Fruit fly (Drosophila melanogaster): ENCODE measurements around the gene CG6656.

CG6656 gene

DNA sequence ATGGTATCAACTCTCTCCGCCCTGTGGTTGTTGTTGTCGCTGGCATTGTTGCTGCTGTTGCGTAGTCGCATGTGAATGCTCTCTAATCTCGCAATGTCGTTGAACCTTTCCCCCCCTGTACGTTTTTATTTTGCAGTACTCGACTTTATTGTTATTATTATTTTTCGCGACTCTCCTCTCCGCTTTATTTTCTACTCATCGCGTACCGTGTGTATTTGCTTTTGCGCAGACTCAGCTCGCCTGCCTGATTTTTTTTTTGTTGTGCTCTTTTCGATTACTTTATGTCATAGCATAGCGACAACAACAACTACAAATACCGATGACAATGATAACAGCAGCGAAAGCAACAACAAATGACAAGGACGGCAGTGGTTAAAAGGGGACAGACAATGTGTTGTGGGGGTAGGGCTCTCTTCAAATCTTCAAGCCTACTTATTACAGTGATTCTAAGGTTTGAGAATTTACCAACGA is 45.6 kb upstream of the CG6656 start (continued):
- no peak for TF ChIP-seq CG11294 (GFP tag; IDR thresholded peaks at IDR 0.05)
- peak; percentile 28 for TF ChIP-seq fkh (GFP tag; optimal IDR thresholded peaks at IDR 0.05)
- TF ChIP-seq Sox102F (GFP tag; optimal IDR thresholded peaks at IDR 0.05), result peak; percentile 31
- no peak for TF ChIP-seq CG6276 (GFP tag; optimal IDR thresholded peaks at IDR 0.05)
- TF ChIP-seq Smox (GFP tag; optimal IDR thresholded peaks at IDR 0.05), result peak; percentile 5
- peak; percentile 31 for TF ChIP-seq CG1621 (tag; optimal IDR thresholded peaks at IDR 0.05)
- peak; percentile 42 for TF ChIP-seq Hr4 (GFP tag; optimal IDR thresholded peaks at IDR 0.05)
- no peak for TF ChIP-seq spab (GFP tag; optimal IDR thresholded peaks at IDR 0.05)
- no peak for TF ChIP-seq CG32006 (GFP tag; optimal IDR thresholded peaks at IDR 0.05)
- no peak for TF ChIP-seq net (GFP tag; optimal IDR thresholded peaks at IDR 0.05)
- TF ChIP-seq lz (GFP tag; optimal IDR thresholded peaks at IDR 0.05), result peak; percentile 6
- no peak for TF ChIP-seq CG11902 (GFP tag; optimal IDR thresholded peaks at IDR 0.05)
- no peak for TF ChIP-seq CG3919 (GFP tag; optimal IDR thresholded peaks at IDR 0.05)
- peak; percentile 28 for TF ChIP-seq Sox14 (GFP tag; optimal IDR thresholded peaks at IDR 0.05)
- TF ChIP-seq acj6 (GFP tag; optimal IDR thresholded peaks at IDR 0.05), result no peak
- TF ChIP-seq dsx (GFP tag; optimal IDR thresholded peaks at IDR 0.05; ENCODE audit: poor library complexity, severe bottlenecking), result peak; percentile 38
- peak; percentile 93 for TF ChIP-seq svp (GFP tag)

- TF ChIP-seq CG3032 (tag; optimal IDR thresholded peaks at IDR 0.05) (peak; percentile 76), Eip93F (GFP tag; optimal IDR thresholded peaks at IDR 0.05) (no peak), CG7368 (GFP tag; optimal IDR thresholded peaks at IDR 0.05) (no peak), CG32006 (GFP tag; optimal IDR thresholded peaks at IDR 0.05) (peak; percentile 91), CG6163 (GFP tag; IDR thresholded peaks at IDR 0.05) (no peak), CG8119 (GFP tag; IDR thresholded peaks at IDR 0.05) (peak; percentile 76), dsx (GFP tag; optimal IDR thresholded peaks at IDR 0.05; ENCODE audit: poor library complexity, severe bottlenecking) (peak; percentile 34), ss (GFP tag; optimal IDR thresholded peaks at IDR 0.05) (peak; percentile 62 to 66), CG6808 (GFP tag; optimal IDR thresholded peaks at IDR 0.05) (peak; percentile 74), Met (GFP tag; optimal IDR thresholded peaks at IDR 0.05) (no peak), spab (GFP tag; optimal IDR thresholded peaks at IDR 0.05) (peak; percentile 76), CG16779 (tag; optimal IDR thresholded peaks at IDR 0.05) (peak; percentile 25), pdm3 (GFP tag; optimal IDR thresholded peaks at IDR 0.05) (peak; percentile 34), Lpt (GFP tag; optimal IDR thresholded peaks at IDR 0.05) (no peak), achi (GFP tag; optimal IDR thresholded peaks at IDR 0.05) (peak; percentile 61), Ets96B (tag; optimal IDR thresholded peaks at IDR 0.05) (peak; percentile 78), CG10669 (GFP tag; optimal IDR thresholded peaks at IDR 0.05) (peak; percentile 68), eg (GFP tag; IDR thresholded peaks at IDR 0.05) (peak; percentile 19; the same call in 1 of the 3 replicates), Hr4 (GFP tag; optimal IDR thresholded peaks at IDR 0.05) (peak; percentile 56), svp (GFP tag) (no peak), Eip78C (GFP tag) (peak; percentile 62), CG8319 (GFP tag; optimal IDR thresholded peaks at IDR 0.05) (no peak), fd85E (GFP tag; optimal IDR thresholded peaks at IDR 0.05) (no peak), lz (GFP tag; optimal IDR thresholded peaks at IDR 0.05) (no peak), CG31627 (GFP tag; optimal IDR thresholded peaks at IDR 0.05) (no peak), CG4318 (GFP tag; optimal IDR thresholded peaks at IDR 0.05) (peak; percentile 82), CG11294 (GFP tag; IDR thresholded peaks at IDR 0.05) (no peak), Hr39 (GFP tag; optimal IDR thresholded peaks at IDR 0.05) (no peak), esn (GFP tag; optimal IDR thresholded peaks at IDR 0.05) (no peak), fd59A (GFP tag; optimal IDR thresholded peaks at IDR 0.05) (peak; percentile 10), Blimp-1 (GFP tag; optimal IDR thresholded peaks at IDR 0.05) (no peak), acj6 (GFP tag; optimal IDR thresholded peaks at IDR 0.05) (peak; percentile 15), net (GFP tag; optimal IDR thresholded peaks at IDR 0.05) (no peak), CG10631 (GFP tag; optimal IDR thresholded peaks at IDR 0.05) (peak; percentile 76), OdsH (GFP tag; optimal IDR thresholded peaks at IDR 0.05) (peak; percentile 25), CG8632 (GFP tag; optimal IDR thresholded peaks at IDR 0.05) (peak; percentile 37), CG15336 (GFP tag; IDR thresholded peaks at IDR 0.05) (peak; percentile 69), CG1621 (tag; optimal IDR thresholded peaks at IDR 0.05) (peak; percentile 18), Gug (GFP tag; IDR thresholded peaks at IDR 0.05) (0 out of 2 replicates have a peak, but pooled peaks have one; percentile 14), CG11902 (GFP tag; optimal IDR thresholded peaks at IDR 0.05) (no peak), salr (GFP tag; optimal IDR thresholded peaks at IDR 0.05) (peak in 1 of 2 experiments; percentile 70), CG3919 (GFP tag; optimal IDR thresholded peaks at IDR 0.05) (peak; percentile 58), dac (GFP tag; optimal IDR thresholded peaks at IDR 0.05) (no peak)
These were observed 44.8 kb upstream of the CG6656 start for dm6 chr3R:21830303-21830707.
